Worm (Caenorhabditis elegans) whole organism, L1 larva: Measurements from ENCODE around the gene srlf-17.

Experiments used
- C04F5.9 ChIP-seq: sonication (generic microtip); optimal IDR thresholded peaks from 2 replicates; lab custom pipeline; 2016; ENCODE audit warnings: missing genetic modification characterization, missing compliant biosample characterization
- C16A3.4 ChIP-seq: fragments of 150-350 bp; optimal IDR thresholded peaks from 2 replicates; lab custom pipeline; 2014; ENCODE audit warnings: missing biosample characterization, missing genetic modification characterization
- Y116A8C.19 ChIP-seq: sonication (generic microtip); optimal IDR thresholded peaks from 2 replicates; lab custom pipeline; 2016; ENCODE audit warnings: missing compliant biosample characterization, missing genetic modification characterization, borderline replicate concordance
- aha-1 ChIP-seq: fragments of 150-350 bp; optimal IDR thresholded peaks from 2 replicates; lab custom pipeline; 2014; ENCODE audit warnings: missing biosample characterization, missing genetic modification characterization
- aly-2 ChIP-seq: fragments of 150-350 bp; optimal IDR thresholded peaks from 2 replicates; lab custom pipeline; 2014; ENCODE audit warnings: missing biosample characterization, missing genetic modification characterization
- ama-1 ChIP-seq: fragments of 150-350 bp; optimal IDR thresholded peaks from 2 replicates; lab custom pipeline; 2014
- ceh-63 ChIP-seq: fragments of 200-800 bp; sonication (Bioruptor generic); optimal IDR thresholded peaks from 2 replicates; lab custom pipeline; 2018; ENCODE audit warnings: mild to moderate bottlenecking, missing genetic modification characterization, missing compliant biosample characterization
- ceh-8 ChIP-seq: fragments of 200-800 bp; sonication (Bioruptor generic); optimal IDR thresholded peaks from 2 replicates; lab custom pipeline; 2018; ENCODE audit warnings: mild to moderate bottlenecking, missing genetic modification characterization, moderate library complexity, missing compliant biosample characterization
- ceh-82 ChIP-seq, 3 experiments: fragments of 150-350 bp in 1 of 3; sonication (generic microtip) in 2 of 3; optimal IDR thresholded peaks; 2 replicates each; lab custom pipeline; 2014 to 2017; ENCODE audit warnings: missing biosample characterization in 3 of 3, missing genetic modification characterization in 3 of 3
- ceh-88 ChIP-seq: fragments of 200-800 bp; sonication (Bioruptor generic); IDR thresholded peaks from 2 replicates; pipeline ENCODE4 v1.3.6; 2022; ENCODE audit warnings: missing genetic modification characterization, missing compliant biosample characterization
- ces-1 ChIP-seq: fragments of 150-350 bp; optimal IDR thresholded peaks from 2 replicates; lab custom pipeline; 2014; ENCODE audit warnings: missing biosample characterization, missing genetic modification reagents, missing genetic modification characterization
- dpl-1 ChIP-seq, 3 experiments: fragments of 150-350 bp in 2 of 3; sonication (generic microtip) in 1 of 3; optimal IDR thresholded peaks; 2 replicates each; lab custom pipeline; 2014 to 2017; ENCODE audit warnings: missing biosample characterization in 3 of 3, missing genetic modification characterization in 3 of 3, missing genetic modification reagents in 3 of 3
- efl-1 ChIP-seq, 4 experiments: fragments of 150-350 bp; optimal IDR thresholded peaks in 3 of 4; peaks in 1 of 4; 1 replicate in 1 of 4; 2 replicates in 3 of 4; lab custom pipeline; 2014; ENCODE audit warnings: missing biosample characterization in 2 of 4, missing genetic modification characterization in 2 of 4, missing genetic modification reagents in 2 of 4
- efl-3 ChIP-seq: fragments of 200-800 bp; sonication (Bioruptor generic); optimal IDR thresholded peaks from 2 replicates; lab custom pipeline; 2018; ENCODE audit warnings: mild to moderate bottlenecking, missing genetic modification characterization, missing compliant biosample characterization
- elt-3 ChIP-seq, 6 experiments: fragments of 150-350 bp in 1 of 6; sonication (generic microtip); optimal IDR thresholded peaks; 2 replicates each; lab custom pipeline; 2017 to 2018; ENCODE audit warnings: missing biosample characterization in 6 of 6, missing genetic modification characterization in 6 of 6, inconsistent platforms in 1 of 6
- fkh-10 ChIP-seq: sonication (generic microtip); optimal IDR thresholded peaks from 2 replicates; lab custom pipeline; 2017; ENCODE audit warnings: missing biosample characterization, missing genetic modification reagents, missing genetic modification characterization
- fkh-8 ChIP-seq: sonication (generic microtip); optimal IDR thresholded peaks from 2 replicates; lab custom pipeline; 2016; ENCODE audit warnings: mild to moderate bottlenecking, missing genetic modification characterization, missing compliant biosample characterization
- hlh-4 ChIP-seq: sonication (generic microtip); optimal IDR thresholded peaks from 2 replicates; lab custom pipeline; 2016; ENCODE audit warnings: mild to moderate bottlenecking, missing genetic modification characterization, missing compliant biosample characterization
- irx-1 ChIP-seq: sonication (generic microtip); optimal IDR thresholded peaks from 2 replicates; lab custom pipeline; 2016; ENCODE audit warnings: missing genetic modification characterization, missing compliant biosample characterization
- isw-1 ChIP-seq: fragments of 200-800 bp; sonication (Bioruptor generic); IDR thresholded peaks from 2 replicates; pipeline ENCODE4 v1.3.6; 2022; ENCODE audit warnings: missing genetic modification characterization, missing compliant biosample characterization
- jun-1 ChIP-seq: fragments of 150-350 bp; optimal IDR thresholded peaks from 2 replicates; lab custom pipeline; 2014; ENCODE audit warnings: missing biosample characterization, missing genetic modification reagents, missing genetic modification characterization
- lin-13 ChIP-seq: fragments of 150-350 bp; optimal IDR thresholded peaks from 2 replicates; lab custom pipeline; 2014; ENCODE audit warnings: missing biosample characterization, missing genetic modification reagents, missing genetic modification characterization
- lin-14 ChIP-seq: fragments of 200-800 bp; sonication (Bioruptor generic); optimal IDR thresholded peaks from 2 replicates; lab custom pipeline; 2018; ENCODE audit warnings: mild to moderate bottlenecking, missing genetic modification characterization, moderate library complexity, missing compliant biosample characterization
- lin-15B ChIP-seq: fragments of 150-350 bp; sonication (generic microtip); optimal IDR thresholded peaks from 3 replicates; lab custom pipeline; 2014; ENCODE audit warnings: missing biosample characterization, missing genetic modification characterization
- lin-39 ChIP-seq: fragments of 150-350 bp; optimal IDR thresholded peaks from 2 replicates; lab custom pipeline; 2014; ENCODE audit warnings: missing biosample characterization, missing genetic modification reagents, missing genetic modification characterization
- mdl-1 ChIP-seq, 2 experiments: fragments of 150-350 bp; optimal IDR thresholded peaks; 2 replicates each; lab custom pipeline; 2014 to 2017; ENCODE audit warnings: missing biosample characterization in 2 of 2, missing genetic modification characterization in 2 of 2, inconsistent platforms in 1 of 2
- mef-2 ChIP-seq: fragments of 150-350 bp; optimal IDR thresholded peaks from 2 replicates; lab custom pipeline; 2014; ENCODE audit warnings: missing biosample characterization, missing genetic modification characterization
- mep-1 ChIP-seq: fragments of 150-350 bp; optimal IDR thresholded peaks from 2 replicates; lab custom pipeline; 2014; ENCODE audit warnings: missing biosample characterization, missing genetic modification characterization
- nhr-12 ChIP-seq: sonication (generic microtip); optimal IDR thresholded peaks from 2 replicates; lab custom pipeline; 2017; ENCODE audit warnings: missing biosample characterization, missing genetic modification characterization
- nhr-19 ChIP-seq: fragments of 200-800 bp; sonication (Bioruptor generic); conservative IDR thresholded peaks from 2 replicates; pipeline ENCODE4 v1.3.6; 2022; ENCODE audit warnings: missing genetic modification characterization, missing compliant biosample characterization
- nhr-20 ChIP-seq: sonication (generic microtip); optimal IDR thresholded peaks from 2 replicates; lab custom pipeline; 2016; ENCODE audit warnings: mild to moderate bottlenecking, missing genetic modification characterization, missing compliant biosample characterization
- nhr-28 ChIP-seq: fragments of 150-350 bp; optimal IDR thresholded peaks from 2 replicates; lab custom pipeline; 2014; ENCODE audit warnings: missing biosample characterization, missing genetic modification characterization
- nhr-71 ChIP-seq: sonication (generic microtip); optimal IDR thresholded peaks from 2 replicates; lab custom pipeline; 2016; ENCODE audit warnings: mild to moderate bottlenecking, missing genetic modification characterization, moderate library complexity, missing compliant biosample characterization
- nhr-76 ChIP-seq: sonication (generic microtip); optimal IDR thresholded peaks from 2 replicates; lab custom pipeline; 2017; ENCODE audit warnings: missing biosample characterization, missing genetic modification characterization
- nhr-77 ChIP-seq: fragments of 150-350 bp; optimal IDR thresholded peaks from 2 replicates; lab custom pipeline; 2014; ENCODE audit warnings: missing biosample characterization, missing genetic modification characterization
- nhr-85 ChIP-seq: sonication (generic microtip); peaks from one replicate; lab custom pipeline; 2016; ENCODE audit warnings: missing genetic modification characterization, inconsistent platforms, missing compliant biosample characterization
- nhr-90 ChIP-seq: sonication (generic microtip); optimal IDR thresholded peaks from 2 replicates; lab custom pipeline; 2016; ENCODE audit warnings: mild to moderate bottlenecking, missing genetic modification characterization, missing compliant biosample characterization; ENCODE audit not compliant: poor library complexity
- pax-3 ChIP-seq: fragments of 200-800 bp; sonication (Bioruptor generic); optimal IDR thresholded peaks from 2 replicates; lab custom pipeline; 2018; ENCODE audit warnings: mild to moderate bottlenecking, missing genetic modification characterization, moderate library complexity, missing compliant biosample characterization
- pqm-1 ChIP-seq: sonication (generic microtip); optimal IDR thresholded peaks from 3 replicates; lab custom pipeline; 2017; ENCODE audit warnings: missing biosample characterization, missing genetic modification characterization
- skn-1 ChIP-seq: fragments of 150-350 bp; optimal IDR thresholded peaks from 2 replicates; lab custom pipeline; 2014; ENCODE audit warnings: missing biosample characterization, missing genetic modification characterization
- snpc-4 ChIP-seq: fragments of 150-350 bp; optimal IDR thresholded peaks from 2 replicates; lab custom pipeline; 2014; ENCODE audit warnings: missing biosample characterization, missing genetic modification characterization
- snu-23 ChIP-seq: sonication (generic microtip); optimal IDR thresholded peaks from 2 replicates; lab custom pipeline; 2016; ENCODE audit warnings: missing genetic modification characterization, missing compliant biosample characterization
- swsn-7 ChIP-seq: sonication (generic microtip); optimal IDR thresholded peaks from 2 replicates; lab custom pipeline; 2016; ENCODE audit warnings: missing genetic modification characterization, missing compliant biosample characterization
- tbx-2 ChIP-seq: sonication (generic microtip); optimal IDR thresholded peaks from 2 replicates; lab custom pipeline; 2016; ENCODE audit warnings: missing genetic modification characterization, missing compliant biosample characterization
- tlp-1 ChIP-seq: fragments of 150-350 bp; optimal IDR thresholded peaks from 2 replicates; lab custom pipeline; 2014; ENCODE audit warnings: missing biosample characterization, missing genetic modification characterization
- unc-130 ChIP-seq: fragments of 150-350 bp; optimal IDR thresholded peaks from 2 replicates; lab custom pipeline; 2017; ENCODE audit warnings: missing biosample characterization, missing genetic modification characterization, inconsistent platforms
- unc-86 ChIP-seq: sonication (generic microtip); optimal IDR thresholded peaks from 2 replicates; lab custom pipeline; 2016; ENCODE audit warnings: missing genetic modification characterization, missing compliant biosample characterization
- zip-4 ChIP-seq: fragments of 200-800 bp; sonication (Bioruptor generic); optimal IDR thresholded peaks from 2 replicates; lab custom pipeline; 2018; ENCODE audit warnings: mild to moderate bottlenecking, missing genetic modification characterization, moderate library complexity, missing compliant biosample characterization
- ztf-11 ChIP-seq, 2 experiments: sonication (generic microtip); optimal IDR thresholded peaks; 2 replicates each; lab custom pipeline; 2016 to 2017; ENCODE audit warnings: missing genetic modification characterization in 2 of 2, missing biosample characterization in 1 of 2, missing compliant biosample characterization in 1 of 2
- ztf-4 ChIP-seq: fragments of 150-350 bp; optimal IDR thresholded peaks from 2 replicates; lab custom pipeline; 2014; ENCODE audit warnings: missing biosample characterization, missing genetic modification characterization

The srlf-17 gene

ce11 chrIV:11148788-11149366 lies 46.4 kb upstream of the srlf-17 start (continued):
- TF ChIP-seq ceh-82 (tag; optimal IDR thresholded peaks at IDR 0.05; lab: Kevin White, UChicago), result peak in 1 of 3 experiments; percentile 0
- no peak for TF ChIP-seq ztf-4
- TF ChIP-seq isw-1 (GFP tag; lab: Robert Waterston, UW), result no peak
- TF ChIP-seq pqm-1, result no peak
- peak; percentile 25 for TF ChIP-seq nhr-71
- TF ChIP-seq hlh-4 (tag; lab: Kevin White, UChicago), result no peak
- TF ChIP-seq nhr-19, result peak; percentile 4; the same call in 1 of the 2 replicates
- TF ChIP-seq unc-86 (tag; lab: Kevin White, UChicago), result no peak
- no peak for TF ChIP-seq aha-1 (tag; lab: Kevin White, UChicago)
- TF ChIP-seq jun-1 (tag; lab: Kevin White, UChicago), result no peak
- no peak for TF ChIP-seq ama-1 (lab: Kevin White, UChicago)

- TF ChIP-seq Y116A8C.19 (tag; lab: Kevin White, UChicago), result no peak
- no peak for TF ChIP-seq nhr-76 (tag; lab: Kevin White, UChicago)
- TF ChIP-seq fkh-8 (tag; lab: Kevin White, UChicago), result no peak
- TF ChIP-seq efl-3 (GFP tag; lab: Kevin White, UChicago), result no peak
- TF ChIP-seq nhr-28 (tag; lab: Kevin White, UChicago), result no peak
- no peak for TF ChIP-seq ztf-11 (tag; optimal IDR thresholded peaks at IDR 0.05; lab: Kevin White, UChicago)
- no peak for TF ChIP-seq C16A3.4 (tag; lab: Kevin White, UChicago)
- TF ChIP-seq ceh-8 (GFP tag; lab: Kevin White, UChicago), result no peak
- TF ChIP-seq nhr-90 (tag; lab: Kevin White, UChicago), result peak; percentile 55
- no peak for TF ChIP-seq unc-130 (tag; lab: Kevin White, UChicago)
- TF ChIP-seq nhr-85 (tag; lab: Kevin White, UChicago), result peak; percentile 66
- no peak for TF ChIP-seq lin-13 (GFP tag; lab: Kevin White, UChicago)
- no peak for TF ChIP-seq zip-4 (GFP tag; lab: Kevin White, UChicago)
- no peak for TF ChIP-seq nhr-77
- no peak for TF ChIP-seq ces-1 (GFP tag; lab: Kevin White, UChicago)
- TF ChIP-seq skn-1 (tag; lab: Kevin White, UChicago), result no peak
- TF ChIP-seq aly-2 (tag; lab: Kevin White, UChicago), result peak; percentile 90
- TF ChIP-seq snu-23 (GFP tag; lab: Kevin White, UChicago), result peak; percentile 31
- TF ChIP-seq ceh-63 (GFP tag; lab: Kevin White, UChicago), result no peak
- TF ChIP-seq nhr-12 (tag; lab: Kevin White, UChicago), result no peak
- peak in 1 of 2 experiments; percentile 13 for TF ChIP-seq efl-1 (optimal IDR thresholded peaks at IDR 0.05; lab: Kevin White, UChicago)
- peak in 1 of 2 experiments; percentile 93 for TF ChIP-seq efl-1 (GFP tag; optimal IDR thresholded peaks at IDR 0.05 in 1 of 2; lab: Kevin White, UChicago)
- TF ChIP-seq lin-39, result no peak
- no peak for TF ChIP-seq ceh-82 (tag; optimal IDR thresholded peaks at IDR 0.05; lab: Kevin White, UChicago)
- no peak for TF ChIP-seq ztf-4
- TF ChIP-seq mdl-1 (tag; optimal IDR thresholded peaks at IDR 0.05; lab: Kevin White, UChicago), result no peak
- no peak for TF ChIP-seq mep-1 (tag; lab: Kevin White, UChicago)
- peak in 1 of 6 experiments; percentile 20 for TF ChIP-seq elt-3 (tag; optimal IDR thresholded peaks at IDR 0.05; lab: Kevin White, UChicago)
- no peak for TF ChIP-seq lin-14 (GFP tag; lab: Kevin White, UChicago)
- TF ChIP-seq irx-1 (tag; lab: Kevin White, UChicago), result no peak
- TF ChIP-seq mef-2 (tag; lab: Kevin White, UChicago), result no peak
- no peak for TF ChIP-seq nhr-20 (tag; lab: Kevin White, UChicago)
- TF ChIP-seq pqm-1, result no peak
- TF ChIP-seq nhr-19, result peak; percentile 26; the same call in 1 of the 2 replicates
- no peak for TF ChIP-seq swsn-7 (tag; lab: Kevin White, UChicago)
- TF ChIP-seq isw-1 (GFP tag; lab: Robert Waterston, UW), result no peak
- no peak for TF ChIP-seq unc-86 (tag; lab: Kevin White, UChicago)
- no peak for TF ChIP-seq tlp-1 (tag; lab: Kevin White, UChicago)
- TF ChIP-seq pax-3 (tag; lab: Kevin White, UChicago), result peak; percentile 6
- no peak for TF ChIP-seq C04F5.9
- no peak for TF ChIP-seq lin-15B (tag; lab: Kevin White, UChicago)
- no peak for TF ChIP-seq ceh-88 (GFP tag; lab: Robert Waterston, UW)
- no peak for TF ChIP-seq snpc-4 (tag; lab: Kevin White, UChicago)
- no peak for TF ChIP-seq fkh-10 (GFP tag; lab: Kevin White, UChicago)
- no peak for TF ChIP-seq dpl-1 (GFP tag; optimal IDR thresholded peaks at IDR 0.05; lab: Kevin White, UChicago)
- no peak for TF ChIP-seq tbx-2
Observed at ce11 chrIV:11146962-11147470, 44.5 kb upstream of the srlf-17 start, which contains the start of gene pigq-1. Gene pigq-1 (minus strand): TSS chrIV:11147247.
